Worm (Caenorhabditis elegans): Measurements from ENCODE around the gene C13E3.1.

DNA sequence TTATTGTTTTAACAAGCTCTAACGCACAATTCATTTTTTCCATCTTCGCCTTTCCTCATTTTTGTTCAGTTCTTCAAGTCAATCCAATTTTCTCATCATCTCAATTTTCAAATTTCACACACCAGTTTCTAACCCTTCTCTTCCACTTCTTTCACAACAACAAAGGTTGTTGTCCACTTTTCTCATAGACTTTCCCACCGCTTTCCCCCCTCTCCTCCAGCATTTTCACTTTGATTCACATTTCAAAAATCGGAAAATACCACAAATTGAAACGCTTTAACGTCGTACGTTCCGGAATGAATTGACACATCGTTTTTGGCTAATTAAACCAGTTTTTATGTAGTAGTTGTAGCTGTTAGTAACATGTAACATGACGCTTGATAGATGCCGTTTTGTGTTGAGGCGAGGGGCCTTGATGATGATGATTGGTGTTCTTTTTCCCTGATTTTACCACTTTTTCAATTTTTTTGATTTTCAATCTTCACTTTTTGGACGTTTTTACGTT, 2.6 kb upstream of the C13E3.1 start:
- TF ChIP-seq nhr-41 (GFP tag; IDR thresholded peaks at IDR 0.05) (no peak), unc-62 (GFP tag; optimal IDR thresholded peaks at IDR 0.05 in 1 of 2) (peak in 1 of 2 experiments; percentile 64), unc-62 (tag; optimal IDR thresholded peaks at IDR 0.05) (no peak), ama-1 (optimal IDR thresholded peaks at IDR 0.05) (no peak), daf-16 (GFP tag; optimal IDR thresholded peaks at IDR 0.05) (no peak), daf-16 (tag; optimal IDR thresholded peaks at IDR 0.05) (no peak), lin-38 (GFP tag; IDR thresholded peaks at IDR 0.05) (no peak), ztf-11 (tag; optimal IDR thresholded peaks at IDR 0.05) (no peak), hlh-11 (tag; optimal IDR thresholded peaks at IDR 0.05) (no peak), lsy-2 (tag; optimal IDR thresholded peaks at IDR 0.05) (no peak), ZK546.5 (tag; optimal IDR thresholded peaks at IDR 0.05) (no peak), unc-130 (GFP tag; optimal IDR thresholded peaks at IDR 0.05) (no peak)
